Fruit fly (Drosophila melanogaster): ENCODE results near the gene DopEcR.

- no peak for TF ChIP-seq psq (optimal IDR thresholded peaks at IDR 0.05)
- TF ChIP-seq usp (GFP tag; optimal IDR thresholded peaks at IDR 0.05): no peak
- no peak for TF ChIP-seq Dll (optimal IDR thresholded peaks at IDR 0.05)
Measured at dm6 chr3L:4393642-4394041, 13.5 kb upstream of the DopEcR start.
